Fruit fly (Drosophila melanogaster): Measurements from ENCODE around the gene CG9926.
A peak's percentile ranks its signal among the peaks of the same experiment; 100 is the strongest.

The CG9926 gene

DNA sequence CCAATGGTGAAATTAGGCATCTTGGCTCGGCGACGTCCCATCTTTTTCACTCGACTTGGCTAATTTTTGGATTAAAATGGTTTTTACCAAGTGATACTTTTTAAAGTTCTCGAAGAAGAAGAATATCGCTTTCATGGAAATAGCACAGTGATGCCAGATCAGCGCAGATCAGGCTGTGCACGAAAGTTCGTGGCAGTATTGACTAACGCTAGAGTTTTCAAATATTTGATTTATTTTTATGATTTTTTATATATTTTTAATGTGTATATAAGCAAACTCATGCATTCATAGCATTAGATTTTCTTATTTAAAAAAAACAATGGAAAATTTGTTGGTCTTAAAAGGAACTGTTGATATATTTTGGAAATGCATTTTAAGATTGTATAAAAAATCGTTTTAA is at the start of gene CG9926:
Gene CG9926 (minus strand): TSS at position 101 of the 400 bp plus-strand sequence.
- TF ChIP-seq CG4318 (GFP tag; optimal IDR thresholded peaks at IDR 0.05) (no peak), acj6 (GFP tag; optimal IDR thresholded peaks at IDR 0.05) (no peak), CG32006 (GFP tag; optimal IDR thresholded peaks at IDR 0.05) (no peak), Eip75B (GFP tag; optimal IDR thresholded peaks at IDR 0.05) (no peak)

DNA sequence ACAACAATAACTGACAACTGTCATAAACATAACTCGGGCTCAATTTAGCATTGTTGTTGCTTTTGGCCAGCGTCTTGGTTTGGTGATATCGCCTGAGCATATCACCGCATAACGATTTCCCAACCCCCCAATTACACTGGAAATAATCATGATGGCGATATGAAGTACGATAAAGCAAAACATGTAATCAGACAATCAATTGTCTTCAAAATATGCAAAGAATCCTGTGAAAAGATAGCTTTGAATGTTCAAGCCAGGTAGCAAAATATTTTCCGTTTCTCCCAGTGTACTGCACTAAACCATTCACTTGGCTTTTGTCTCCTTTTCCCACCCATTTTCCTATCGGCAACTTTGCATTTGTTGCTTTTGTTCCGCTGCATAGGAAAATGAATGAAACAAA is 48.6 kb upstream of the CG9926 start:
- TF ChIP-seq CG6792 (GFP tag; optimal IDR thresholded peaks at IDR 0.05): peak; percentile 45
- peak; percentile 89 for TF ChIP-seq CG32006 (GFP tag; optimal IDR thresholded peaks at IDR 0.05)
- no peak for TF ChIP-seq CG6808 (GFP tag; optimal IDR thresholded peaks at IDR 0.05)
- TF ChIP-seq CG7368 (GFP tag; optimal IDR thresholded peaks at IDR 0.05): peak; percentile 58
- TF ChIP-seq net (GFP tag; optimal IDR thresholded peaks at IDR 0.05): peak; percentile 25
- peak in 1 of 2 experiments; percentile 61 for TF ChIP-seq salr (GFP tag; optimal IDR thresholded peaks at IDR 0.05)
- no peak for TF ChIP-seq spab (GFP tag; optimal IDR thresholded peaks at IDR 0.05)
- no peak for TF ChIP-seq Ets21C (GFP tag; optimal IDR thresholded peaks at IDR 0.05)
- TF ChIP-seq CG16779 (tag; optimal IDR thresholded peaks at IDR 0.05): peak; percentile 26
- peak; percentile 40 for TF ChIP-seq Hr38 (GFP tag; optimal IDR thresholded peaks at IDR 0.05)
- no peak for TF ChIP-seq CG34406 (GFP tag; optimal IDR thresholded peaks at IDR 0.05)
- TF ChIP-seq Lpt (GFP tag; optimal IDR thresholded peaks at IDR 0.05): peak; percentile 92
- no peak for TF ChIP-seq fkh (GFP tag; optimal IDR thresholded peaks at IDR 0.05)
- peak; percentile 82 for TF ChIP-seq Eip78C (GFP tag)
- no peak for TF ChIP-seq Sox15 (GFP tag; optimal IDR thresholded peaks at IDR 0.05)
- TF ChIP-seq CG9139 (GFP tag; optimal IDR thresholded peaks at IDR 0.05): no peak
- TF ChIP-seq CG11902 (GFP tag; optimal IDR thresholded peaks at IDR 0.05): no peak
- no peak for TF ChIP-seq CG3032 (tag; optimal IDR thresholded peaks at IDR 0.05)
- TF ChIP-seq CG8632 (GFP tag; optimal IDR thresholded peaks at IDR 0.05): no peak
- TF ChIP-seq Gug (GFP tag; IDR thresholded peaks at IDR 0.05): peak; percentile 77
- TF ChIP-seq CG8319 (GFP tag; optimal IDR thresholded peaks at IDR 0.05): peak; percentile 42
- TF ChIP-seq ss (GFP tag; optimal IDR thresholded peaks at IDR 0.05): no peak
- TF ChIP-seq CG11294 (GFP tag; IDR thresholded peaks at IDR 0.05): peak; percentile 65; the same call in 1 of the 2 replicates
- peak; percentile 36 for TF ChIP-seq cyc (GFP tag; optimal IDR thresholded peaks at IDR 0.05)
- TF ChIP-seq Sox102F (GFP tag; optimal IDR thresholded peaks at IDR 0.05): no peak
- TF ChIP-seq CG10669 (GFP tag; optimal IDR thresholded peaks at IDR 0.05): peak; percentile 25
- TF ChIP-seq fd85E (GFP tag; optimal IDR thresholded peaks at IDR 0.05): no peak
- peak; percentile 62 for TF ChIP-seq CG11762 (GFP tag; optimal IDR thresholded peaks at IDR 0.05; ENCODE audit: insufficient read depth)
- TF ChIP-seq Blimp-1 (GFP tag; optimal IDR thresholded peaks at IDR 0.05): no peak
- TF ChIP-seq Met (GFP tag; optimal IDR thresholded peaks at IDR 0.05): no peak
- peak; percentile 86 for TF ChIP-seq dac (GFP tag; optimal IDR thresholded peaks at IDR 0.05)
- no peak for TF ChIP-seq svp (GFP tag)
- TF ChIP-seq CG15336 (GFP tag; IDR thresholded peaks at IDR 0.05): peak; percentile 89
- TF ChIP-seq CG10631 (GFP tag; optimal IDR thresholded peaks at IDR 0.05): peak; percentile 48
- TF ChIP-seq CG3919 (GFP tag; optimal IDR thresholded peaks at IDR 0.05): peak; percentile 80
- TF ChIP-seq CG4318 (GFP tag; optimal IDR thresholded peaks at IDR 0.05): peak; percentile 81
- peak; percentile 94 for TF ChIP-seq Hr4 (GFP tag; optimal IDR thresholded peaks at IDR 0.05)
- TF ChIP-seq Hr39 (GFP tag; optimal IDR thresholded peaks at IDR 0.05): no peak
- peak; percentile 4 for TF ChIP-seq Eip75B (GFP tag; optimal IDR thresholded peaks at IDR 0.05)
- TF ChIP-seq Sox14 (GFP tag; optimal IDR thresholded peaks at IDR 0.05): peak; percentile 7
- TF ChIP-seq lz (GFP tag; optimal IDR thresholded peaks at IDR 0.05): peak; percentile 36
- peak; percentile 89 for TF ChIP-seq CG6163 (GFP tag; IDR thresholded peaks at IDR 0.05)
- TF ChIP-seq Ets96B (tag; optimal IDR thresholded peaks at IDR 0.05): no peak
- TF ChIP-seq achi (GFP tag; optimal IDR thresholded peaks at IDR 0.05): peak; percentile 62
- peak; percentile 63 for TF ChIP-seq OdsH (GFP tag; optimal IDR thresholded peaks at IDR 0.05)
- no peak for TF ChIP-seq CG31627 (GFP tag; optimal IDR thresholded peaks at IDR 0.05)
- TF ChIP-seq topi (GFP tag; optimal IDR thresholded peaks at IDR 0.05): no peak
- TF ChIP-seq Eip93F (GFP tag; optimal IDR thresholded peaks at IDR 0.05): no peak
- no peak for TF ChIP-seq esn (GFP tag; optimal IDR thresholded peaks at IDR 0.05)

Data from whole organism, prepupa.